Worm (Caenorhabditis elegans): ENCODE data around the gene sre-35.

DNA sequence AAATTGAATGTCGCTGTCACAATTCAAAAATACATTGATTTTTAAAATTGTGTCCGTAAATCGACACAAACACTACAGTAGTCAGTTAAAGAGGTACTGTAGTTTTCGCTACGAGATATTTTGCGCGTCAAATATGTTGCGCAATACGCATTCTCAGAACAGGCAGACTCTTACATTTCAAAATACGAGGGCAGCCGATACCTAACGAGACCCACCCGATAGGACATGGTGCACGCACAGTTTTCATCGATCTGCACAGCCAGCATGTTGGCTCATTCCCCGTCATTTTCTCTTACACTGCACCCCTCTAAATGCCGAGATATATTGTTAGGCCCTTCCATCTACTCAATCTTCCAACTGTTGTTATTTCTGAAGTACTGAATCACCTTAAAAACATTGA is 9.6 kb upstream of the sre-35 start, which contains the start of gene F15A4.2:
- TF ChIP-seq elt-1 (tag; optimal IDR thresholded peaks at IDR 0.05) (no peak), elt-2 (tag; optimal IDR thresholded peaks at IDR 0.05) (no peak), pqm-1 (tag; optimal IDR thresholded peaks at IDR 0.05) (no peak), ZK546.5 (tag; optimal IDR thresholded peaks at IDR 0.05) (no peak), pha-4 (tag; optimal IDR thresholded peaks at IDR 0.05) (no peak), nhr-67 (tag; optimal IDR thresholded peaks at IDR 0.05) (no peak), unc-39 (tag; optimal IDR thresholded peaks at IDR 0.05) (no peak), nhr-12 (tag; optimal IDR thresholded peaks at IDR 0.05) (no peak), unc-62 (GFP tag; optimal IDR thresholded peaks at IDR 0.05) (no peak), fos-1 (tag; optimal IDR thresholded peaks at IDR 0.05) (no peak), snpc-4 (tag; optimal IDR thresholded peaks at IDR 0.05) (no peak), skn-1 (tag; optimal IDR thresholded peaks at IDR 0.05) (no peak)

Data from whole organism, L3 larva.